Fruit fly (Drosophila melanogaster) whole organism, adult: ENCODE data around the gene Ugt303B3.

Experiments used
- CG11617 ChIP-seq: fragments of 200-800 bp; sonication (Bioruptor generic); optimal IDR thresholded peaks from 2 replicates; lab custom pipeline; 2017; ENCODE audit warnings: mild to moderate bottlenecking, missing biosample characterization, missing genetic modification reagents, missing genetic modification characterization
- CG12768 ChIP-seq: fragments of 200-800 bp; sonication (Bioruptor generic); optimal IDR thresholded peaks from 2 replicates; lab custom pipeline; 2017; ENCODE audit warnings: missing biosample characterization, missing genetic modification characterization, mild to moderate bottlenecking, moderate library complexity, missing genetic modification reagents
- CG14711 ChIP-seq: fragments of 200-800 bp; sonication (Bioruptor generic); optimal IDR thresholded peaks from 2 replicates; lab custom pipeline; 2018; ENCODE audit warnings: missing biosample characterization, mild to moderate bottlenecking, missing genetic modification characterization, moderate library complexity
- CG5204 ChIP-seq: fragments of 200-800 bp; sonication (Bioruptor generic); optimal IDR thresholded peaks from 2 replicates; lab custom pipeline; 2016; ENCODE audit warnings: missing biosample characterization, missing genetic modification characterization
- CG7045 ChIP-seq: fragments of 200-800 bp; sonication (Bioruptor generic); optimal IDR thresholded peaks from 2 replicates; lab custom pipeline; 2017; ENCODE audit warnings: missing biosample characterization, mild to moderate bottlenecking, missing genetic modification characterization
- CG7101 ChIP-seq: fragments of 200-800 bp; sonication (Bioruptor generic); optimal IDR thresholded peaks from 2 replicates; lab custom pipeline; 2018; ENCODE audit warnings: missing biosample characterization, mild to moderate bottlenecking, missing genetic modification characterization, moderate library complexity
- Clk ChIP-seq: fragments of 200-800 bp; sonication (Bioruptor generic); optimal IDR thresholded peaks from 2 replicates; lab custom pipeline; 2017; ENCODE audit warnings: missing biosample characterization, missing genetic modification characterization
- Mnt ChIP-seq: fragments of 200-800 bp; sonication (Bioruptor generic); optimal IDR thresholded peaks from 2 replicates; lab custom pipeline; 2016; ENCODE audit warnings: missing biosample characterization, mild to moderate bottlenecking, missing genetic modification characterization
- cic ChIP-seq: fragments of 200-800 bp; sonication (Bioruptor generic); optimal IDR thresholded peaks from 2 replicates; lab custom pipeline; 2017; ENCODE audit warnings: missing biosample characterization, mild to moderate bottlenecking, missing genetic modification characterization, moderate library complexity
- cnc ChIP-seq, 2 experiments: fragments of >200 bp; optimal IDR thresholded peaks; 2 replicates each; lab custom pipeline; 2017
- kay ChIP-seq: fragments of 200-800 bp; sonication (Bioruptor generic); peaks from one replicate; lab custom pipeline; 2016; ENCODE audit warnings: missing biosample characterization, missing genetic modification characterization, borderline replicate concordance
- tj ChIP-seq: fragments of 200-800 bp; sonication (Bioruptor generic); optimal IDR thresholded peaks from 3 replicates; lab custom pipeline; 2017; ENCODE audit warnings: missing biosample characterization, mild to moderate bottlenecking, missing genetic modification characterization, moderate library complexity
- toe ChIP-seq: fragments of 200-800 bp; sonication (Bioruptor generic); optimal IDR thresholded peaks from 2 replicates; lab custom pipeline; 2016; ENCODE audit warnings: missing biosample characterization, missing genetic modification characterization

DNA sequence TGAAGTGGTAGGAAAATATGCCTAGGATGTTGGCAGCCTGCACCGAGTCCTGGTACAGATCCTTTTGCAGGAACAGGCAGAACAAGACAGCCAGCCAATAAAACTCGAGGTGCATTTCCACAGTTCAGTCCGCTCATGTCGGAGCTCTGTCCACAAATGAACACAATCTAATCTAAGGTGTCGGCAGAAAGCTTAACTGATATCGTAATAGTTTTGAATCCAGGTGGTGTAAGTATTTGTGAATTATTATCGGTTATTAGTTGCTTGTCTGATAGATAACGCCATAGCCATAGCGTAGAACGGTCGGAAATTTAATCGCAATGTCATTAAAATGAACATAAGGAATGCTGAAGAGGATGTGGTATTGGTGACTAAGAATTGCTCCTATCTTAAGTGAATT, at the start of gene Ugt303B3:
- peak; percentile 1 for TF ChIP-seq CG7101
- peak; percentile 35 for TF ChIP-seq kay (GFP tag; lab: Kevin White, UChicago)
- TF ChIP-seq Mnt (GFP tag; lab: Kevin White, UChicago): peak; percentile 22
- no peak for TF ChIP-seq cnc (optimal IDR thresholded peaks at IDR 0.05; lab: Kevin White, UChicago)
- peak; percentile 5 for TF ChIP-seq CG11617
- TF ChIP-seq CG12768 (GFP tag; lab: Kevin White, UChicago): peak; percentile 46
- no peak for TF ChIP-seq tj (GFP tag; lab: Kevin White, UChicago)
- TF ChIP-seq toe (GFP tag; lab: Kevin White, UChicago): no peak
- no peak for TF ChIP-seq Clk
- TF ChIP-seq cic: peak; percentile 85
- no peak for TF ChIP-seq CG5204 (GFP tag; lab: Kevin White, UChicago)
- peak; percentile 5 for TF ChIP-seq CG7045 (GFP tag; lab: Kevin White, UChicago)
- TF ChIP-seq CG14711: no peak
